Fruit fly (Drosophila melanogaster): ENCODE data around the gene Eip93F.

- no peak for TF ChIP-seq ovo (GFP tag; optimal IDR thresholded peaks at IDR 0.05)
- TF ChIP-seq CG12768 (GFP tag; optimal IDR thresholded peaks at IDR 0.05): no peak
Observed at dm6 chr3R:22053202-22053601, 104.3 kb downstream of the Eip93F start.

Measured in whole organism, adult.